Worm (Caenorhabditis elegans): ENCODE data around the gene acp-2.

The acp-2 gene

DNA sequence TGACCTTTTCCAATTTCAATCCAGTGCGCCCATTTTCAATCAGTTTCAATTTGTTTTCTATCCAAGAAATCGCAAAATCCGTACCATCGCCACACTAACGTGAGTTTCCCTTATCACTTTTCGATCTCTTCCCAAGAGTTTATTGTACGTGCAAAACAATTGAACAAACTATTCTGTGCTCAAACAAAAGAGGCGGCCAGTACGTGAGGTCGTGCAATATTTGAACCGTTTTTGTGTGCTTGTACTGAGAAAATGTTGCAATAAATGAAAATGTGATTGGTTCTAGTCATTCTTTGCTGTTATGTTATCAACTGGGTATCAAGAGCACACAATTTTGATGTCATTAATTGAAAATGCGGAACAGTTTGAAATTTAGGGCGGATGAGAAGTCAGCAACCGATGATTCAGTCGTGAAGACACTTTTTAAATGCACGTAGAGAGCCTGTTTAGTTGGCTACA, 17.8 kb upstream of the acp-2 start, which contains the start of gene F22B5.4:
F22B5.4 (plus strand) TSS at position 51 of the 459 bp plus-strand sequence.
- TF ChIP-seq mcd-1 (GFP tag; IDR thresholded peaks at IDR 0.05) (no peak), ceh-100 (GFP tag; IDR thresholded peaks at IDR 0.05) (no peak), egl-18 (GFP tag; IDR thresholded peaks at IDR 0.05) (no peak), egrh-3 (GFP tag; IDR thresholded peaks at IDR 0.05) (no peak), Y79H2A.3 (GFP tag; conservative IDR thresholded peaks at IDR 0.05) (no peak), nfya-2 (GFP tag; IDR thresholded peaks at IDR 0.05) (no peak), B0035.1 (tag; optimal IDR thresholded peaks at IDR 0.05) (no peak), rpc-1 (optimal IDR thresholded peaks at IDR 0.05) (no peak), rpc-1 (tag; optimal IDR thresholded peaks at IDR 0.05) (no peak), tlf-1 (GFP tag; optimal IDR thresholded peaks at IDR 0.05) (no peak), ztf-22 (GFP tag; optimal IDR thresholded peaks at IDR 0.05) (no peak), F22D6.2 (tag; optimal IDR thresholded peaks at IDR 0.05) (no peak), ekl-4 (GFP tag; IDR thresholded peaks at IDR 0.05) (no peak), pbrm-1 (GFP tag; IDR thresholded peaks at IDR 0.05) (no peak), ceh-91 (GFP tag; IDR thresholded peaks at IDR 0.05) (no peak), F39B2.1 (GFP tag; IDR thresholded peaks at IDR 0.05) (no peak), atf-7 (tag; optimal IDR thresholded peaks at IDR 0.05) (no peak)

- TF ChIP-seq F55B11.4 (tag; optimal IDR thresholded peaks at IDR 0.05; ENCODE audit: borderline replicate concordance, insufficient read depth) = no peak
- no peak for TF ChIP-seq C06A6.2 (GFP tag; conservative IDR thresholded peaks at IDR 0.05)
- no peak for TF ChIP-seq nhr-27 (tag; optimal IDR thresholded peaks at IDR 0.05)
- no peak for TF ChIP-seq dox-1 (GFP tag; IDR thresholded peaks at IDR 0.05)
- no peak for TF ChIP-seq ceh-79 (tag; optimal IDR thresholded peaks at IDR 0.05)
- no peak for TF ChIP-seq snpc-1.3 (tag; optimal IDR thresholded peaks at IDR 0.05; ENCODE audit: insufficient read depth)
- TF ChIP-seq aptf-2 (GFP tag; conservative IDR thresholded peaks at IDR 0.05) = no peak
- no peak for TF ChIP-seq hlh-26 (GFP tag; conservative IDR thresholded peaks at IDR 0.05)
- TF ChIP-seq hmg-1.2 (GFP tag; IDR thresholded peaks at IDR 0.05) = no peak
- no peak for TF ChIP-seq nhr-179 (tag; optimal IDR thresholded peaks at IDR 0.05)
- no peak for TF ChIP-seq F37B4.10 (GFP tag; IDR thresholded peaks at IDR 0.05)
- no peak for TF ChIP-seq F22D6.2 (tag; optimal IDR thresholded peaks at IDR 0.05)
- no peak for TF ChIP-seq mel-28 (tag; optimal IDR thresholded peaks at IDR 0.05; ENCODE audit: borderline replicate concordance)
- no peak for TF ChIP-seq nfya-1 (tag; optimal IDR thresholded peaks at IDR 0.05; ENCODE audit: borderline replicate concordance, insufficient read depth)
Measured at ce11 chrII:8446731-8447130, 14.9 kb upstream of the acp-2 start, which contains the start of gene cut-3. TSS of gene cut-3 (minus strand) at chrII:8446831.

- no peak for TF ChIP-seq F39B2.1 (GFP tag; IDR thresholded peaks at IDR 0.05)
- no peak for TF ChIP-seq sea-2 (GFP tag; IDR thresholded peaks at IDR 0.05)
- TF ChIP-seq Y56A3A.18 (GFP tag; IDR thresholded peaks at IDR 0.05) = 0 out of 2 replicates have a peak, but pooled peaks have one; percentile 41
- no peak for TF ChIP-seq ceh-27 (GFP tag; optimal IDR thresholded peaks at IDR 0.05)
- TF ChIP-seq hsf-1 (GFP tag; IDR thresholded peaks at IDR 0.05) = no peak
- TF ChIP-seq F52B5.7 (tag; optimal IDR thresholded peaks at IDR 0.05) = no peak
- TF ChIP-seq xnd-1 (tag; optimal IDR thresholded peaks at IDR 0.05) = no peak
Measured at ce11 chrII:8444007-8444406, 12.2 kb upstream of the acp-2 start, which contains the start of gene evl-20. TSS of gene evl-20 (plus strand) at chrII:8444307.
